Worm (Caenorhabditis elegans): Measurements from ENCODE around the gene puf-3.

Gene puf-3

DNA sequence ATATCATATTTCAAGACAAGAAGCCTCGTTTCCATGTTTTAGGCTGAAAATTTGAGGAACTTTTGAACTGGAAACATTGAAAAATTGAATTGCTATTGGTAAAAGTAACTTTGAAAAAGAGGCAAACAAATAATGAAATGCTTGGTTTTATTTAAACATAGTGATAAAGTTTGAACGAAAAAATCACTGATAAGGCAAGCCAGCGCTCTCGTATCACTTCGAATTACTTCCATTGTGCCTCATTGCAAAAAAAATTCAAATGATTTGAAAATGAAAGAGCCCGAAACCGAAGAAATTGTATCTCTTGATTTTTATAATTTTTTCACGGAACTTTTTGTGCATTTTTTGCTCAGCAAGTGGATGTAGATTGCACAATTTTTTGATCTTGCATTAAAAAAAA, 36.2 kb upstream of the puf-3 start, which contains the start of gene F52G2.3:
TSS of gene F52G2.3 (minus strand) at position 43 of the 400 bp plus-strand sequence.
- no peak for TF ChIP-seq aly-2 (tag; optimal IDR thresholded peaks at IDR 0.05)
- TF ChIP-seq mdl-1 (tag; optimal IDR thresholded peaks at IDR 0.05): no peak
- peak; percentile 65 for TF ChIP-seq fos-1 (tag; optimal IDR thresholded peaks at IDR 0.05)
- TF ChIP-seq unc-39 (tag; optimal IDR thresholded peaks at IDR 0.05): no peak

DNA sequence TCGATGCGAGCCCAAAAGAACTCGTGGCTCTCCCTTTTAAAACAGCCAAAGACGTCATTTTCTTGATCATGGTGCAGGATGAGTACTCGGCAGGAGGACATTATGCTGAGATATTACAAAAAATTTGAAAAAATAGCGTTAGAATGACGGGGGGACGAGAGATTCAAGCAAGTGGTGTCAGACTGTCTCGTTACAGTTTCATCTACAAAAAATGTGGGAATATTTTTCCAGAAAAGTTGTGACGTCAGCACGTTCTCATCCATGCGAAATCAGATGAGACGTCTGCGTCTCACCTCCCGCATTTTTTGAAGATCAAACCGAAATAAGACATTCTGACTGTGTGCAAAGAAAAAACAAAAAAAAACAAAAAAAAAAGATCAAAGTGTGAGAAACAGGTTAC, 28.2 kb upstream of the puf-3 start, which contains the start of gene rsd-2:
TSS of gene rsd-2 (minus strand) at position 101 of the 400 bp plus-strand sequence.
- no peak for TF ChIP-seq dmd-4 (tag; optimal IDR thresholded peaks at IDR 0.05)
- no peak for TF ChIP-seq nhr-129 (tag; optimal IDR thresholded peaks at IDR 0.05)
- no peak for TF ChIP-seq nhr-77 (tag; optimal IDR thresholded peaks at IDR 0.05)
- no peak for TF ChIP-seq zag-1 (tag; optimal IDR thresholded peaks at IDR 0.05)
- no peak for TF ChIP-seq F13H6.1 (tag; optimal IDR thresholded peaks at IDR 0.05)
- TF ChIP-seq elt-1 (tag; optimal IDR thresholded peaks at IDR 0.05): no peak
- no peak for TF ChIP-seq lsy-2 (tag; optimal IDR thresholded peaks at IDR 0.05)
- TF ChIP-seq ztf-4 (tag; optimal IDR thresholded peaks at IDR 0.05): no peak
- no peak for TF ChIP-seq mdl-1 (tag; optimal IDR thresholded peaks at IDR 0.05)
- TF ChIP-seq unc-39 (tag; optimal IDR thresholded peaks at IDR 0.05): no peak
- no peak for TF ChIP-seq ZK546.5 (tag; optimal IDR thresholded peaks at IDR 0.05)
- TF ChIP-seq nhr-10 (tag; optimal IDR thresholded peaks at IDR 0.05): no peak
- TF ChIP-seq mbf-1 (tag; optimal IDR thresholded peaks at IDR 0.05): no peak
- no peak for TF ChIP-seq ceh-16 (tag; optimal IDR thresholded peaks at IDR 0.05)
- TF ChIP-seq crh-2 (tag; optimal IDR thresholded peaks at IDR 0.05): no peak

DNA sequence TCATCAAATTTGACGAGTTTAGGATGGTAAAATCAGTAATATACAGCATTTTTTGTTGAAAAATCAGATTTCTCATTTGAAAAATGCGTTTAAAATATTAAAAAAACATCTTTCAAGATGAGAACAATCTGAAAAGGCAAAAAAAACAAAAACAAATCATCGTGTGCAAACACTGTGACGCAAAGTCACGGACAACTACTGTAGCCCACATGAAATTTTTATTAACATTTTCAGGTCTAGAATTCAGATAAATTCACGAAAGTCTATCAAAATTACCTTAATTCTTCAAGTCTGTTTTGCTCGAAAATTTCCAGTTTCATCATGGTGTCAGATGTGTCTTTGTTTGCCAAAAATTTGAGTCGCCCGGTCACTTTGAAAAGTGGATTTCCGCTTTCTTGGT, 26.9 kb upstream of the puf-3 start:
- no peak for TF ChIP-seq gmeb-1 (tag; optimal IDR thresholded peaks at IDR 0.05)
- peak; percentile 5 to 84 for TF ChIP-seq lsy-2 (tag; optimal IDR thresholded peaks at IDR 0.05)

DNA sequence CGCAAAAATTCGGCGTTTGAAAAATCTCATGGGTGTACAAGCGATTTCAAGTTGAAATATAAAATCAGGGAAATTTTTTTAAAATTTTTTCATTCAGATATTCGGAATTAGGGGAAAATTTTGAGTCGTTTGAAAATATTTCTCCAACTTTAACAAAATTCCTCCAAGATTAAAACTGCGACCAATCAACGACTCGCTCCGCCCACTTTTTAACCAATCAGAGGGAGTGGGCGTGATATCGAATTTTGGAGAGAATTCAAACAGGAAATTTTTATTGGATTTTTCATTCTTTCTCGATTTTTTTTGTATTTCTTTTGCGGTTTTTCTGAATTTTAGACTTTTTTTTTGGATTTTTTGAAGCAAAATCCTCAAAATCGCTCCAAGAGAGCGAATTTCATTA, 13.3 kb upstream of the puf-3 start:
- TF ChIP-seq sem-4 (tag; optimal IDR thresholded peaks at IDR 0.05) (no peak), unc-39 (tag; optimal IDR thresholded peaks at IDR 0.05) (no peak), nhr-77 (tag; optimal IDR thresholded peaks at IDR 0.05) (no peak), unc-62 (GFP tag; optimal IDR thresholded peaks at IDR 0.05) (no peak), lsy-2 (tag; optimal IDR thresholded peaks at IDR 0.05) (no peak), mab-5 (tag; optimal IDR thresholded peaks at IDR 0.05) (no peak), peb-1 (tag; optimal IDR thresholded peaks at IDR 0.05) (no peak), blmp-1 (tag; optimal IDR thresholded peaks at IDR 0.05; ENCODE audit: insufficient read depth) (no peak), nhr-11 (tag; optimal IDR thresholded peaks at IDR 0.05) (no peak), F13H6.1 (tag; optimal IDR thresholded peaks at IDR 0.05) (no peak), ztf-11 (tag; optimal IDR thresholded peaks at IDR 0.05) (no peak), nhr-237 (tag; optimal IDR thresholded peaks at IDR 0.05) (no peak), nhr-25 (tag; optimal IDR thresholded peaks at IDR 0.05) (no peak), nhr-129 (tag; optimal IDR thresholded peaks at IDR 0.05) (no peak), fos-1 (tag; optimal IDR thresholded peaks at IDR 0.05) (no peak), lin-11 (tag; optimal IDR thresholded peaks at IDR 0.05) (no peak), unc-55 (GFP tag; optimal IDR thresholded peaks at IDR 0.05) (no peak), egl-27 (tag; optimal IDR thresholded peaks at IDR 0.05) (no peak), aly-2 (tag; optimal IDR thresholded peaks at IDR 0.05) (no peak)

DNA sequence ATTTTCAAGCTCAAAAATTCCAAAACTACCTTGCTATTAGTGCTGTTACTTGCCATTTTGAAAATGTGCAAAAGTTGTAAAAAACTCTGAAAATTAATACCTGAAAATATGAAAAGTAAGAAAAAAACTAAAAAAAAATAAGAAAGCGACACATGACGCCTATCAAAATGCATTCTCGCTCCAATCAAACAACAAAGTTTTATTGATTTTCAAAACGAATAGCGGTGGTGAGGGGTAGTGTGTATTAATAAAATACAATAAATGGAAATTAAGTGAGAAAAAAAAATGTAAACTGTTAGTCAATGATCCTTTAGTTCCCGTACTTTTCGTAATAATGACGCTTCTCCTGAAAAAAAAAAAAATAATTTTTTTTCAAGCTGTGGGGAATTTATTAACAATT, 9.8 kb upstream of the puf-3 start, which contains the start of gene dcap-2:
TSS of gene dcap-2 (minus strand) at position 86 of the 400 bp plus-strand sequence.
- TF ChIP-seq fos-1 (tag; optimal IDR thresholded peaks at IDR 0.05): no peak
- TF ChIP-seq crh-2 (tag; optimal IDR thresholded peaks at IDR 0.05): peak; percentile 4
- TF ChIP-seq mbf-1 (tag; optimal IDR thresholded peaks at IDR 0.05): no peak
- peak in 1 of 2 experiments; percentile 56 for TF ChIP-seq lsy-2 (tag; optimal IDR thresholded peaks at IDR 0.05)
- no peak for TF ChIP-seq mdl-1 (tag; optimal IDR thresholded peaks at IDR 0.05)
- no peak for TF ChIP-seq sem-4 (tag; optimal IDR thresholded peaks at IDR 0.05)
- TF ChIP-seq unc-55 (GFP tag; optimal IDR thresholded peaks at IDR 0.05): peak; percentile 60
- TF ChIP-seq F13H6.1 (tag; optimal IDR thresholded peaks at IDR 0.05): no peak
- TF ChIP-seq C34F6.9 (tag; optimal IDR thresholded peaks at IDR 0.05): peak; percentile 57
- TF ChIP-seq ama-1 (optimal IDR thresholded peaks at IDR 0.05): no peak
- no peak for TF ChIP-seq nhr-21 (tag; optimal IDR thresholded peaks at IDR 0.05)
- TF ChIP-seq blmp-1 (tag; optimal IDR thresholded peaks at IDR 0.05; ENCODE audit: insufficient read depth): no peak
- peak; percentile 2 for TF ChIP-seq nhr-129 (tag; optimal IDR thresholded peaks at IDR 0.05)

DNA sequence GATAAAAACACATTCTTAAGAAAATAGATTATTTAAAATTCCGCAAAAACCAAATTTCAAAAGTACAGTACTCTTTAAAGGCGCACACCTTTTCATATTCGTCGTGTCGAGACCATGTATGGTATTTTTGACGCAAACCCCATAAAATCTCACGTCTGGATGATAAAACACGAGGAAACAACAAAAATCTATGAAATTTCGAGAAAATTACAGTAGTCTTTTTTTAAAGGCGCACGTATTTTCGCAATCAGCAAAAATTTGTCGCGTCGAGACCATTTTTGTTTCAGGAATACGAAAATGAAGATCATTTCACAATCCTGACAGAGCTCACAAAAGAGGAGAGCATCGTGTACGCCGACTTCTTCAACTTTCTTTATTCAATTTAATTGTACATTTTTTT, 1.0 kb upstream of the puf-3 start:
- TF ChIP-seq nhr-129 (tag; optimal IDR thresholded peaks at IDR 0.05): peak; percentile 14
- no peak for TF ChIP-seq unc-55 (GFP tag; optimal IDR thresholded peaks at IDR 0.05)

Data from whole organism, L2 larva.